Worm (Caenorhabditis elegans): Measurements from ENCODE around the gene F53A10.2.

Gene F53A10.2

ce11 chrII:1197074-1197473, at the start of gene F53A10.2:
TSS of gene F53A10.2 (plus strand) at chrII:1197374.
- TF ChIP-seq him-1 (tag; optimal IDR thresholded peaks at IDR 0.05) (no peak), dao-5 (tag; optimal IDR thresholded peaks at IDR 0.05) (no peak), W03F9.2 (tag; optimal IDR thresholded peaks at IDR 0.05) (no peak)

- TF ChIP-seq dao-5 (tag; optimal IDR thresholded peaks at IDR 0.05) (no peak), W03F9.2 (tag; optimal IDR thresholded peaks at IDR 0.05) (no peak), him-1 (tag; optimal IDR thresholded peaks at IDR 0.05) (no peak)
Measured at ce11 chrII:1149390-1149789, 47.8 kb upstream of the F53A10.2 start.

ce11 chrII:1151810-1152209, 45.4 kb upstream of the F53A10.2 start:
- TF ChIP-seq him-1 (tag; optimal IDR thresholded peaks at IDR 0.05) (no peak), dao-5 (tag; optimal IDR thresholded peaks at IDR 0.05) (no peak), W03F9.2 (tag; optimal IDR thresholded peaks at IDR 0.05) (no peak)

ce11 chrII:1152732-1153131, 44.4 kb upstream of the F53A10.2 start:
- no peak for TF ChIP-seq W03F9.2 (tag; optimal IDR thresholded peaks at IDR 0.05)
- no peak for TF ChIP-seq him-1 (tag; optimal IDR thresholded peaks at IDR 0.05)
- no peak for TF ChIP-seq dao-5 (tag; optimal IDR thresholded peaks at IDR 0.05)

- TF ChIP-seq dao-5 (tag; optimal IDR thresholded peaks at IDR 0.05) (no peak), him-1 (tag; optimal IDR thresholded peaks at IDR 0.05) (no peak), W03F9.2 (tag; optimal IDR thresholded peaks at IDR 0.05) (no peak)
Measured at ce11 chrII:1153299-1153698, 43.9 kb upstream of the F53A10.2 start.

ce11 chrII:1157135-1157534, 40.0 kb upstream of the F53A10.2 start:
- no peak for TF ChIP-seq W03F9.2 (tag; optimal IDR thresholded peaks at IDR 0.05)
- TF ChIP-seq him-1 (tag; optimal IDR thresholded peaks at IDR 0.05) = no peak
- TF ChIP-seq dao-5 (tag; optimal IDR thresholded peaks at IDR 0.05) = no peak

- no peak for TF ChIP-seq W03F9.2 (tag; optimal IDR thresholded peaks at IDR 0.05)
- TF ChIP-seq dao-5 (tag; optimal IDR thresholded peaks at IDR 0.05) = no peak
- no peak for TF ChIP-seq him-1 (tag; optimal IDR thresholded peaks at IDR 0.05)
Measured at ce11 chrII:1159718-1160117, 37.5 kb upstream of the F53A10.2 start.

- TF ChIP-seq W03F9.2 (tag; optimal IDR thresholded peaks at IDR 0.05) = no peak
- no peak for TF ChIP-seq dao-5 (tag; optimal IDR thresholded peaks at IDR 0.05)
- no peak for TF ChIP-seq him-1 (tag; optimal IDR thresholded peaks at IDR 0.05)
Measured at ce11 chrII:1163275-1163674, 33.9 kb upstream of the F53A10.2 start, which contains the start of gene T23F4.2. TSS of gene T23F4.2 (plus strand) at chrII:1163575.

ce11 chrII:1170842-1171241, 26.3 kb upstream of the F53A10.2 start:
- no peak for TF ChIP-seq him-1 (tag; optimal IDR thresholded peaks at IDR 0.05)
- no peak for TF ChIP-seq dao-5 (tag; optimal IDR thresholded peaks at IDR 0.05)
- no peak for TF ChIP-seq W03F9.2 (tag; optimal IDR thresholded peaks at IDR 0.05)

ce11 chrII:1172080-1172575, 25.0 kb upstream of the F53A10.2 start, which contains the start of gene dlhd-1:
TSS of gene dlhd-1 (minus strand) at chrII:1172130.
- TF ChIP-seq dao-5 (tag; optimal IDR thresholded peaks at IDR 0.05) = no peak
- no peak for TF ChIP-seq him-1 (tag; optimal IDR thresholded peaks at IDR 0.05)
- TF ChIP-seq W03F9.2 (tag; optimal IDR thresholded peaks at IDR 0.05) = no peak

ce11 chrII:1179223-1179622, 18.0 kb upstream of the F53A10.2 start, which contains the start of gene nas-27:
TSS of gene nas-27 (minus strand) at chrII:1179323.
- TF ChIP-seq W03F9.2 (tag; optimal IDR thresholded peaks at IDR 0.05) (no peak), dao-5 (tag; optimal IDR thresholded peaks at IDR 0.05) (no peak), him-1 (tag; optimal IDR thresholded peaks at IDR 0.05) (no peak)

ce11 chrII:1188137-1188536, 9.0 kb upstream of the F53A10.2 start:
- TF ChIP-seq W03F9.2 (tag; optimal IDR thresholded peaks at IDR 0.05) (no peak), dao-5 (tag; optimal IDR thresholded peaks at IDR 0.05) (no peak), him-1 (tag; optimal IDR thresholded peaks at IDR 0.05) (no peak)

- TF ChIP-seq him-1 (tag; optimal IDR thresholded peaks at IDR 0.05) = no peak
- TF ChIP-seq W03F9.2 (tag; optimal IDR thresholded peaks at IDR 0.05) = no peak
- no peak for TF ChIP-seq dao-5 (tag; optimal IDR thresholded peaks at IDR 0.05)
Measured at ce11 chrII:1189652-1190051, 7.5 kb upstream of the F53A10.2 start.

- no peak for TF ChIP-seq him-1 (tag; optimal IDR thresholded peaks at IDR 0.05)
- TF ChIP-seq W03F9.2 (tag; optimal IDR thresholded peaks at IDR 0.05) = no peak
- no peak for TF ChIP-seq dao-5 (tag; optimal IDR thresholded peaks at IDR 0.05)
Measured at ce11 chrII:1191853-1192252, 5.3 kb upstream of the F53A10.2 start.

- TF ChIP-seq him-1 (tag; optimal IDR thresholded peaks at IDR 0.05) (no peak), dao-5 (tag; optimal IDR thresholded peaks at IDR 0.05) (no peak), W03F9.2 (tag; optimal IDR thresholded peaks at IDR 0.05) (no peak)
Measured at ce11 chrII:1196129-1196528, 1.0 kb upstream of the F53A10.2 start.

Data from whole organism, L4/young adult.